Worm (Caenorhabditis elegans) whole organism, L4 larva: ENCODE data around the gene F20D6.9.
A peak's percentile ranks its signal among the peaks of the same experiment; 100 is the strongest.

ENCODE experiments used
- F10B5.3 ChIP-seq: sonication (generic microtip); optimal IDR thresholded peaks from 2 replicates; lab custom pipeline; 2016; ENCODE audit warnings: mild to moderate bottlenecking, missing genetic modification characterization, missing compliant biosample characterization
- F26F4.8 ChIP-seq: fragments of 200-800 bp; sonication (Bioruptor generic); conservative IDR thresholded peaks from 2 replicates; pipeline ENCODE4 v1.3.6; 2022; ENCODE audit warnings: missing genetic modification characterization, missing compliant biosample characterization
- F37D6.2 ChIP-seq: sonication (generic microtip); optimal IDR thresholded peaks from 2 replicates; lab custom pipeline; 2016; ENCODE audit warnings: mild to moderate bottlenecking, missing genetic modification characterization, missing compliant biosample characterization
- F49E8.2 ChIP-seq: sonication (generic microtip); optimal IDR thresholded peaks from 2 replicates; lab custom pipeline; 2016; ENCODE audit warnings: missing compliant biosample characterization, mild to moderate bottlenecking, missing genetic modification characterization, borderline replicate concordance
- T20F7.1 ChIP-seq: fragments of 200-800 bp; sonication (Bioruptor generic); optimal IDR thresholded peaks from 2 replicates; lab custom pipeline; 2018; ENCODE audit warnings: mild to moderate bottlenecking, missing genetic modification characterization, missing compliant biosample characterization
- T26A8.4 ChIP-seq: fragments of 200-800 bp; sonication (Bioruptor generic); IDR thresholded peaks from 2 replicates; pipeline ENCODE4 v1.3.6; 2022; ENCODE audit warnings: missing genetic modification characterization, missing compliant biosample characterization
- Y48G9A.11 ChIP-seq: fragments of 200-800 bp; sonication (Bioruptor generic); IDR thresholded peaks from 2 replicates; pipeline ENCODE4 v1.3.6; 2022; ENCODE audit warnings: missing genetic modification reagents, missing genetic modification characterization, missing compliant biosample characterization
- ZK337.2 ChIP-seq: fragments of 200-800 bp; sonication (Bioruptor generic); IDR thresholded peaks from 2 replicates; pipeline ENCODE4 v1.3.6; 2022; ENCODE audit warnings: missing genetic modification reagents, missing genetic modification characterization, missing compliant biosample characterization
- aha-1 ChIP-seq: fragments of 150-350 bp; peaks from one replicate; lab custom pipeline; 2014; ENCODE audit warnings: missing biosample characterization, missing genetic modification characterization
- aly-2 ChIP-seq: sonication (generic microtip); optimal IDR thresholded peaks from 2 replicates; lab custom pipeline; 2018; ENCODE audit warnings: missing biosample characterization, missing genetic modification characterization
- arid-1 ChIP-seq: fragments of 200-800 bp; sonication (Bioruptor generic); conservative IDR thresholded peaks from 2 replicates; pipeline ENCODE4 v1.3.6; 2022; ENCODE audit warnings: missing genetic modification reagents, missing genetic modification characterization, missing compliant biosample characterization
- attf-4 ChIP-seq: sonication (generic microtip); optimal IDR thresholded peaks from 3 replicates; lab custom pipeline; 2017; ENCODE audit warnings: missing biosample characterization, missing genetic modification characterization
- ceh-44 ChIP-seq: fragments of 200-800 bp; sonication (Bioruptor generic); IDR thresholded peaks from 2 replicates; pipeline ENCODE4 v1.3.6; 2022; ENCODE audit warnings: missing genetic modification reagents, missing genetic modification characterization, missing compliant biosample characterization
- ceh-82 ChIP-seq: sonication (generic microtip); optimal IDR thresholded peaks from 2 replicates; lab custom pipeline; 2017; ENCODE audit warnings: missing biosample characterization, missing genetic modification characterization
- ces-1 ChIP-seq: fragments of 150-350 bp; sonication (generic microtip); optimal IDR thresholded peaks from 4 replicates; lab custom pipeline; 2014; ENCODE audit warnings: missing biosample characterization, missing genetic modification reagents, missing genetic modification characterization
- daf-8 ChIP-seq: fragments of 200-800 bp; sonication (Bioruptor generic); IDR thresholded peaks from 2 replicates; pipeline ENCODE4 v1.3.6; 2022; ENCODE audit warnings: missing genetic modification characterization, missing compliant biosample characterization
- fkh-10 ChIP-seq: fragments of 150-350 bp; optimal IDR thresholded peaks from 2 replicates; lab custom pipeline; 2014; ENCODE audit warnings: missing biosample characterization, missing genetic modification reagents, missing genetic modification characterization
- gei-8 ChIP-seq: fragments of 200-800 bp; sonication (Bioruptor generic); optimal IDR thresholded peaks from 2 replicates; lab custom pipeline; 2018; ENCODE audit warnings: mild to moderate bottlenecking, missing genetic modification characterization, missing compliant biosample characterization
- hif-1 ChIP-seq, 2 experiments: sonication (generic microtip); optimal IDR thresholded peaks; 2 replicates each; lab custom pipeline; 2016 to 2017; ENCODE audit warnings: missing compliant biosample characterization in 2 of 2, missing genetic modification characterization in 2 of 2, missing genetic modification reagents in 2 of 2, missing genotype in 2 of 2, mild to moderate bottlenecking in 1 of 2
- hlh-11 ChIP-seq: fragments of 200-800 bp; sonication (Bioruptor generic); optimal IDR thresholded peaks from 2 replicates; lab custom pipeline; 2018; ENCODE audit warnings: mild to moderate bottlenecking, missing genetic modification characterization, missing compliant biosample characterization
- hlh-30 ChIP-seq: sonication (generic microtip); optimal IDR thresholded peaks from 2 replicates; lab custom pipeline; 2017; ENCODE audit warnings: antibody characterized with exemption, mild to moderate bottlenecking, missing genetic modification characterization, missing compliant biosample characterization; ENCODE audit not compliant: insufficient read depth
- hmg-1.1 ChIP-seq: fragments of 200-800 bp; sonication (Bioruptor generic); IDR thresholded peaks from 2 replicates; pipeline ENCODE4 v1.3.6; 2022; ENCODE audit warnings: missing genetic modification reagents, missing genetic modification characterization, missing compliant biosample characterization
- jun-1 ChIP-seq: fragments of 150-350 bp; optimal IDR thresholded peaks from 2 replicates; lab custom pipeline; 2014; ENCODE audit warnings: missing biosample characterization, missing genetic modification reagents, missing genetic modification characterization
- lin-13 ChIP-seq: fragments of 150-350 bp; optimal IDR thresholded peaks from 2 replicates; lab custom pipeline; 2014; ENCODE audit warnings: missing biosample characterization, missing genetic modification reagents, missing genetic modification characterization
- lin-29 ChIP-seq: fragments of 200-800 bp; sonication (Bioruptor generic); IDR thresholded peaks from 2 replicates; pipeline ENCODE4 v1.3.6; 2022; ENCODE audit warnings: missing genetic modification reagents, missing genetic modification characterization, missing compliant biosample characterization
- lin-38 ChIP-seq: fragments of 200-800 bp; sonication (Bioruptor generic); IDR thresholded peaks from 2 replicates; pipeline ENCODE4 v1.3.6; 2022; ENCODE audit warnings: missing genetic modification reagents, missing genetic modification characterization, missing compliant biosample characterization
- lin-39 ChIP-seq: fragments of 150-350 bp; optimal IDR thresholded peaks from 2 replicates; lab custom pipeline; 2014; ENCODE audit warnings: missing biosample characterization, missing genetic modification reagents, missing genetic modification characterization
- lsy-2 ChIP-seq, 2 experiments: fragments of 150-350 bp in 1 of 2; sonication (generic microtip) in 1 of 2; optimal IDR thresholded peaks; 2 replicates each; lab custom pipeline; 2014 to 2017; ENCODE audit warnings: missing biosample characterization in 2 of 2, missing genetic modification characterization in 2 of 2
- madf-5 ChIP-seq, 2 experiments: fragments of 200-800 bp; sonication (Bioruptor generic); IDR thresholded peaks; 2 replicates each; pipeline ENCODE4 v1.3.6; 2022; ENCODE audit warnings: missing compliant biosample characterization in 2 of 2, missing genetic modification characterization in 2 of 2
- madf-9 ChIP-seq: fragments of 200-800 bp; sonication (Bioruptor generic); conservative IDR thresholded peaks from 2 replicates; pipeline ENCODE4 v1.3.6; 2022; ENCODE audit warnings: missing genetic modification reagents, missing genetic modification characterization, missing compliant biosample characterization
- mdt-29 ChIP-seq: fragments of 200-800 bp; sonication (Bioruptor generic); IDR thresholded peaks from 2 replicates; pipeline ENCODE4 v1.3.6; 2022; ENCODE audit warnings: missing genetic modification reagents, missing genetic modification characterization, missing compliant biosample characterization
- mep-1 ChIP-seq: fragments of 150-350 bp; sonication (generic microtip); optimal IDR thresholded peaks from 3 replicates; lab custom pipeline; 2014; ENCODE audit warnings: missing biosample characterization, missing genetic modification characterization
- mes-2 ChIP-seq: sonication (generic microtip); optimal IDR thresholded peaks from 2 replicates; lab custom pipeline; 2016; ENCODE audit warnings: missing genotype, mild to moderate bottlenecking, missing genetic modification characterization, missing compliant biosample characterization; ENCODE audit not compliant: poor library complexity, severe bottlenecking
- mxl-3 ChIP-seq: fragments of 200-800 bp; sonication (Bioruptor generic); optimal IDR thresholded peaks from 2 replicates; lab custom pipeline; 2018; ENCODE audit warnings: mild to moderate bottlenecking, missing genetic modification characterization, missing compliant biosample characterization
- nhr-10 ChIP-seq: fragments of 150-350 bp; optimal IDR thresholded peaks from 2 replicates; lab custom pipeline; 2014; ENCODE audit warnings: missing biosample characterization, missing genetic modification characterization
- nhr-28 ChIP-seq: fragments of 150-350 bp; optimal IDR thresholded peaks from 2 replicates; lab custom pipeline; 2014; ENCODE audit warnings: missing biosample characterization, missing genetic modification characterization
- nhr-42 ChIP-seq: fragments of 200-800 bp; sonication (Bioruptor generic); IDR thresholded peaks from 2 replicates; pipeline ENCODE4 v1.3.6; 2022; ENCODE audit warnings: missing genetic modification characterization, missing compliant biosample characterization
- nhr-6 ChIP-seq: fragments of 150-350 bp; optimal IDR thresholded peaks from 2 replicates; lab custom pipeline; 2014; ENCODE audit warnings: missing biosample characterization, missing genetic modification characterization
- nhr-76 ChIP-seq: fragments of 150-350 bp; optimal IDR thresholded peaks from 2 replicates; lab custom pipeline; 2014; ENCODE audit warnings: missing biosample characterization, missing genetic modification characterization
- rbr-2 ChIP-seq: sonication (generic microtip); optimal IDR thresholded peaks from 2 replicates; lab custom pipeline; 2016; ENCODE audit warnings: missing genotype, missing genetic modification characterization, missing compliant biosample characterization
- skn-1 ChIP-seq: fragments of 150-350 bp; optimal IDR thresholded peaks from 2 replicates; lab custom pipeline; 2014; ENCODE audit warnings: missing biosample characterization, missing genetic modification characterization
- snpc-1.2 ChIP-seq: fragments of 200-800 bp; sonication (Bioruptor generic); IDR thresholded peaks from 2 replicates; pipeline ENCODE4 v1.3.6; 2022; ENCODE audit warnings: missing genetic modification reagents, missing genetic modification characterization, missing compliant biosample characterization
- snpc-4 ChIP-seq: fragments of 150-350 bp; optimal IDR thresholded peaks from 2 replicates; lab custom pipeline; 2014; ENCODE audit warnings: missing biosample characterization, missing genetic modification characterization
- tra-1 ChIP-seq: fragments of 200-800 bp; sonication (Bioruptor generic); IDR thresholded peaks from 2 replicates; pipeline ENCODE4 v1.3.6; 2022; ENCODE audit warnings: missing genetic modification reagents, missing genetic modification characterization, missing compliant biosample characterization
- unc-62 ChIP-seq, 3 experiments: fragments of 150-350 bp in 1 of 3; sonication (generic microtip); optimal IDR thresholded peaks in 2 of 3; peaks in 1 of 3; 1 replicate in 1 of 3; 2 replicates in 2 of 3; lab custom pipeline; 2014 to 2017; ENCODE audit warnings: missing biosample characterization in 3 of 3, missing genetic modification characterization in 3 of 3, missing genetic modification reagents in 3 of 3, missing genotype in 1 of 3
- vab-7 ChIP-seq: fragments of 200-800 bp; sonication (Bioruptor generic); IDR thresholded peaks from 2 replicates; pipeline ENCODE4 v1.3.6; 2022; ENCODE audit warnings: missing genetic modification reagents, missing genetic modification characterization, missing compliant biosample characterization
- zag-1 ChIP-seq: fragments of 150-350 bp; optimal IDR thresholded peaks from 2 replicates; lab custom pipeline; 2014; ENCODE audit warnings: missing biosample characterization, missing genetic modification characterization
- zfp-3 ChIP-seq: fragments of 200-800 bp; sonication (Bioruptor generic); conservative IDR thresholded peaks from 2 replicates; pipeline ENCODE4 v1.3.6; 2022; ENCODE audit warnings: missing genetic modification reagents, missing genetic modification characterization, missing compliant biosample characterization
- zip-11 ChIP-seq: fragments of 200-800 bp; sonication (Bioruptor generic); IDR thresholded peaks from 2 replicates; pipeline ENCODE4 v1.3.6; 2022; ENCODE audit warnings: missing genetic modification characterization, missing compliant biosample characterization
- ztf-11 ChIP-seq: fragments of 150-350 bp; optimal IDR thresholded peaks from 2 replicates; lab custom pipeline; 2014; ENCODE audit warnings: missing biosample characterization, missing genetic modification characterization

The F20D6.9 gene

ce11 chrV:8215158-8215557 is 37.9 kb upstream of the F20D6.9 start:
- TF ChIP-seq ZK337.2 (GFP tag; lab: Robert Waterston, UW) = no peak
- no peak for TF ChIP-seq nhr-76 (tag; lab: Kevin White, UChicago)
- TF ChIP-seq F37D6.2 = no peak
- TF ChIP-seq F49E8.2 (tag; lab: Kevin White, UChicago) = no peak
- no peak for TF ChIP-seq zip-11 (GFP tag; lab: Robert Waterston, UW)
- TF ChIP-seq nhr-10 (tag; lab: Kevin White, UChicago) = no peak
- no peak for TF ChIP-seq hlh-11 (tag; lab: Kevin White, UChicago)
- no peak for TF ChIP-seq fkh-10 (GFP tag; lab: Kevin White, UChicago)
- TF ChIP-seq arid-1 (GFP tag; lab: Robert Waterston, UW) = no peak
- TF ChIP-seq madf-9 (GFP tag; lab: Robert Waterston, UW) = no peak
- TF ChIP-seq nhr-42 (GFP tag; lab: Robert Waterston, UW) = no peak
- no peak for TF ChIP-seq attf-4 (tag; lab: Kevin White, UChicago)
- peak; percentile 32 for TF ChIP-seq mes-2 (tag; lab: Kevin White, UChicago)
- no peak for TF ChIP-seq gei-8 (GFP tag; lab: Kevin White, UChicago)
- no peak for TF ChIP-seq vab-7 (GFP tag; lab: Robert Waterston, UW)
- no peak for TF ChIP-seq T20F7.1 (GFP tag; lab: Kevin White, UChicago)
- TF ChIP-seq lin-29 (GFP tag; lab: Robert Waterston, UW) = no peak
- no peak for TF ChIP-seq mdt-29
- TF ChIP-seq T26A8.4 (GFP tag; lab: Robert Waterston, UW) = no peak
- TF ChIP-seq F26F4.8 = no peak
- no peak for TF ChIP-seq lin-13 (GFP tag; lab: Kevin White, UChicago)
- TF ChIP-seq snpc-4 = no peak
- no peak for TF ChIP-seq lsy-2 (tag; optimal IDR thresholded peaks at IDR 0.05; lab: Kevin White, UChicago)
- no peak for TF ChIP-seq daf-8 (GFP tag; lab: Robert Waterston, UW)
- TF ChIP-seq mxl-3 (GFP tag; lab: Kevin White, UChicago) = no peak
- no peak for TF ChIP-seq tra-1
- TF ChIP-seq ceh-82 = no peak
- TF ChIP-seq lin-38 = 0 out of 2 replicates have a peak, but pooled peaks have one; percentile 7
- TF ChIP-seq hmg-1.1 (GFP tag; lab: Robert Waterston, UW) = no peak
- no peak for TF ChIP-seq hif-1 (tag; optimal IDR thresholded peaks at IDR 0.05; lab: Kevin White, UChicago)
- no peak for TF ChIP-seq ces-1
- no peak for TF ChIP-seq zag-1 (tag; lab: Kevin White, UChicago)
- no peak for TF ChIP-seq nhr-28 (tag; lab: Kevin White, UChicago)
- TF ChIP-seq hlh-30 (tag; lab: Kevin White, UChicago) = no peak
- TF ChIP-seq snpc-1.2 (GFP tag; lab: Robert Waterston, UW) = no peak
- no peak for TF ChIP-seq aly-2 (tag; lab: Kevin White, UChicago)
- TF ChIP-seq F10B5.3 (tag; lab: Kevin White, UChicago) = no peak
- no peak for TF ChIP-seq jun-1 (tag; lab: Kevin White, UChicago)
- no peak for TF ChIP-seq ceh-44
- TF ChIP-seq Y48G9A.11 = no peak
- peak in 1 of 2 experiments; percentile 48 for TF ChIP-seq unc-62 (GFP tag; optimal IDR thresholded peaks at IDR 0.05 in 1 of 2; lab: Kevin White, UChicago)
- no peak for TF ChIP-seq unc-62 (tag; optimal IDR thresholded peaks at IDR 0.05; lab: Kevin White, UChicago)
- peak; percentile 68 for TF ChIP-seq aha-1
- TF ChIP-seq nhr-6 (tag; lab: Kevin White, UChicago) = no peak
- no peak for TF ChIP-seq zfp-3 (GFP tag; lab: Robert Waterston, UW)
- TF ChIP-seq madf-5 (GFP tag; IDR thresholded peaks at IDR 0.05; lab: Robert Waterston, UW) = no peak
- no peak for TF ChIP-seq ztf-11 (tag; lab: Kevin White, UChicago)
- TF ChIP-seq lin-39 (tag; lab: Kevin White, UChicago) = no peak
- TF ChIP-seq rbr-2 = peak; percentile 5
- TF ChIP-seq skn-1 (tag; lab: Kevin White, UChicago) = no peak
- TF ChIP-seq mep-1 (tag; lab: Kevin White, UChicago) = peak; percentile 12
- TF ChIP-seq, all 104 proteins: peak for 6
